Fruit fly (Drosophila melanogaster): Measurements from ENCODE around the gene Pbp95.
A peak's percentile ranks its signal among the peaks of the same experiment; 100 is the strongest.

dm6 chr3R:8027203-8027688, 13.7 kb downstream of the Pbp95 start:
- TF ChIP-seq CG33557 (GFP tag; optimal IDR thresholded peaks at IDR 0.05), result peak; percentile 76
- TF ChIP-seq otp (GFP tag; IDR thresholded peaks at IDR 0.05), result no peak
- peak; percentile 91 for TF ChIP-seq Meics (GFP tag; optimal IDR thresholded peaks at IDR 0.05)

Measured in whole organism, embryonic.